Worm (Caenorhabditis elegans): Measurements from ENCODE around the gene dlc-3.

The dlc-3 gene

DNA sequence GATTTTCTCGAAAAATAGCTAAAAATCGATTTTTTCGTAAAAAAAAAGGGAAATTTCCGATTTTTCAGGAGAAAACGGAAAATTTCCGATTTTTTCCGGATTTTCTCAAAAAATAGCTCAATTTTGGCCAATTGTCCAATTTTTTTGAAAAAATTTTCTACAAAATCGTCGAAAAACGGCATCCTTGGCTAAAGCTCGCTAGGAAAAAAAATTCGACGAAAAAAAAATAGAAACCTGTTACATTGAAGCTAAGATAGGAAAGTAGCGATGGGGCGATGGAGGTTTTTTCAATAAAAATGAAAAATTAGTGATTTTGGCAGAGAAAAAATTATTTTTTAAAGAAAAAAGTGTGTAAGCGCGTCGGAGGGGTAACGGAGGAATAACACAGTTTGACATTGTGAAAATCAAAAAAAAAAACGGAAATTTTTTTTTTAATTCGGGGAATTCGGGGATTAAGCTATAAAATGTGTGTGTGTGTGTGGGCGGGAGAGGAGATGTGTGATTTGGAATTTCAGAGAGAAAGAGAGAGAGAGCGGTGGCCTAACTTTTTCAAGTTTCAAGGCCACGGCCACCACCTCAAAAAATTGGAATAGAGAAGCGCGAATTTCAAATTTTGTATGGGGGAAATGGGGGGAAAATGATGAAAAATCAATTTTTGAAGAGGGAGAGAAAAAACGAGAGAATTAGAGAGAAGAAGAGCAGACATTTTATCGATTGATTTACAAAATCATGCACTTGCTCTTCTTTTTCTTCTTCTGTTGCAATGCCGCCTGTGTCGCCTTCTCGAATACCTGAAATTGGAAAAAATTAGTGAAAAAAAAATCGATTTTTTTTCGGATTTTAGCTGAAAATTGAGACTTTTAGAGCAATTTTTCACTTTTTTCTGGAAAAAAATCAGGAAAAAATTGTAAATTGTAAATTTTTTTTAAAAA is 51.5 kb downstream of the dlc-3 start:
- TF ChIP-seq sea-1 (GFP tag; conservative IDR thresholded peaks at IDR 0.05) (no peak), ceh-36 (tag; optimal IDR thresholded peaks at IDR 0.05) (no peak)

Data from whole organism, early embryonic.